Worm (Caenorhabditis elegans) whole organism, L2 larva: ENCODE data around the gene F17C11.26.

Experiments used
- C34F6.9 ChIP-seq: fragments of 150-350 bp; optimal IDR thresholded peaks from 2 replicates; lab custom pipeline; 2014; ENCODE audit warnings: missing biosample characterization, missing genetic modification characterization
- F13H6.1 ChIP-seq: sonication (generic microtip); optimal IDR thresholded peaks from 2 replicates; lab custom pipeline; 2016; ENCODE audit warnings: missing genetic modification characterization, missing compliant biosample characterization
- R02D3.7 ChIP-seq: fragments of 150-350 bp; optimal IDR thresholded peaks from 2 replicates; lab custom pipeline; 2014; ENCODE audit warnings: missing biosample characterization, missing genetic modification characterization
- Y55F3AM.14 ChIP-seq: fragments of 200-800 bp; sonication (Bioruptor generic); optimal IDR thresholded peaks from 2 replicates; lab custom pipeline; 2018; ENCODE audit warnings: mild to moderate bottlenecking, missing genetic modification characterization, missing compliant biosample characterization
- ZK546.5 ChIP-seq: sonication (generic microtip); optimal IDR thresholded peaks from 2 replicates; lab custom pipeline; 2017; ENCODE audit warnings: missing biosample characterization, missing genetic modification characterization
- alr-1 ChIP-seq: fragments of 150-350 bp; optimal IDR thresholded peaks from 2 replicates; lab custom pipeline; 2014; ENCODE audit warnings: missing biosample characterization, missing genetic modification characterization
- aly-2 ChIP-seq: fragments of 150-350 bp; optimal IDR thresholded peaks from 2 replicates; lab custom pipeline; 2014; ENCODE audit warnings: missing biosample characterization, missing genetic modification characterization
- ama-1 ChIP-seq: fragments of 150-350 bp; optimal IDR thresholded peaks from 2 replicates; lab custom pipeline; 2018; ENCODE audit warnings: inconsistent platforms
- blmp-1 ChIP-seq: sonication (generic microtip); optimal IDR thresholded peaks from 2 replicates; lab custom pipeline; 2017; ENCODE audit warnings: missing genetic modification characterization, mild to moderate bottlenecking, missing compliant biosample characterization, antibody characterized with exemption, moderate library complexity; ENCODE audit not compliant: insufficient read depth
- ceh-16 ChIP-seq: fragments of 150-350 bp; optimal IDR thresholded peaks from 2 replicates; lab custom pipeline; 2014; ENCODE audit warnings: missing biosample characterization, missing genetic modification characterization
- ceh-82 ChIP-seq: fragments of 150-350 bp; optimal IDR thresholded peaks from 2 replicates; lab custom pipeline; 2014; ENCODE audit warnings: missing biosample characterization, missing genetic modification characterization
- dmd-4 ChIP-seq: sonication (generic microtip); optimal IDR thresholded peaks from 2 replicates; lab custom pipeline; 2017; ENCODE audit warnings: missing biosample characterization, missing genetic modification characterization
- elt-3 ChIP-seq: sonication (generic microtip); optimal IDR thresholded peaks from 2 replicates; lab custom pipeline; 2017; ENCODE audit warnings: missing biosample characterization, missing genetic modification characterization
- fos-1 ChIP-seq: fragments of 150-350 bp; optimal IDR thresholded peaks from 2 replicates; lab custom pipeline; 2014; ENCODE audit warnings: missing biosample characterization, missing genetic modification characterization
- gmeb-1 ChIP-seq: fragments of 150-350 bp; optimal IDR thresholded peaks from 2 replicates; lab custom pipeline; 2014; ENCODE audit warnings: missing biosample characterization, missing genetic modification characterization
- lin-11 ChIP-seq: fragments of 150-350 bp; sonication (generic microtip); optimal IDR thresholded peaks from 2 replicates; lab custom pipeline; 2014; ENCODE audit warnings: missing biosample characterization, missing genetic modification characterization, inconsistent platforms, mixed read lengths
- lin-13 ChIP-seq: fragments of 150-350 bp; optimal IDR thresholded peaks from 2 replicates; lab custom pipeline; 2014; ENCODE audit warnings: missing biosample characterization, missing genetic modification reagents, missing genetic modification characterization
- lsy-2 ChIP-seq, 2 experiments: fragments of 150-350 bp in 1 of 2; sonication (generic microtip) in 1 of 2; optimal IDR thresholded peaks; 2 replicates each; lab custom pipeline; 2014 to 2017; ENCODE audit warnings: missing biosample characterization in 2 of 2, missing genetic modification characterization in 2 of 2
- mab-5 ChIP-seq: fragments of 150-350 bp; optimal IDR thresholded peaks from 2 replicates; lab custom pipeline; 2014; ENCODE audit warnings: missing biosample characterization, missing genetic modification characterization
- mbf-1 ChIP-seq: sonication (generic microtip); optimal IDR thresholded peaks from 2 replicates; lab custom pipeline; 2017; ENCODE audit warnings: missing biosample characterization, missing genetic modification characterization
- mdl-1 ChIP-seq, 2 experiments: fragments of 150-350 bp in 1 of 2; sonication (generic microtip) in 1 of 2; optimal IDR thresholded peaks; 2 replicates each; lab custom pipeline; 2017; ENCODE audit warnings: missing biosample characterization in 2 of 2, missing genetic modification characterization in 2 of 2
- nhr-10 ChIP-seq: sonication (generic microtip); optimal IDR thresholded peaks from 2 replicates; lab custom pipeline; 2017; ENCODE audit warnings: missing biosample characterization, missing genetic modification characterization
- nhr-11 ChIP-seq: fragments of 150-350 bp; optimal IDR thresholded peaks from 2 replicates; lab custom pipeline; 2014; ENCODE audit warnings: missing biosample characterization, missing genetic modification characterization
- nhr-12 ChIP-seq: fragments of 150-350 bp; optimal IDR thresholded peaks from 2 replicates; lab custom pipeline; 2014; ENCODE audit warnings: missing biosample characterization, missing genetic modification characterization
- nhr-129 ChIP-seq: fragments of 150-350 bp; optimal IDR thresholded peaks from 2 replicates; lab custom pipeline; 2014; ENCODE audit warnings: missing biosample characterization, missing genetic modification characterization
- nhr-21 ChIP-seq: fragments of 150-350 bp; optimal IDR thresholded peaks from 2 replicates; lab custom pipeline; 2014; ENCODE audit warnings: missing biosample characterization, missing genetic modification characterization
- nhr-23 ChIP-seq: fragments of 150-350 bp; optimal IDR thresholded peaks from 2 replicates; lab custom pipeline; 2014; ENCODE audit warnings: missing biosample characterization, missing genetic modification reagents, missing genetic modification characterization
- nhr-237 ChIP-seq: fragments of 150-350 bp; optimal IDR thresholded peaks from 2 replicates; lab custom pipeline; 2014; ENCODE audit warnings: missing biosample characterization, missing genetic modification characterization
- nhr-25 ChIP-seq: fragments of 150-350 bp; sonication (generic microtip); optimal IDR thresholded peaks from 3 replicates; lab custom pipeline; 2014; ENCODE audit warnings: missing biosample characterization, missing genetic modification characterization
- peb-1 ChIP-seq: fragments of 150-350 bp; optimal IDR thresholded peaks from 2 replicates; lab custom pipeline; 2014; ENCODE audit warnings: missing biosample characterization, missing genetic modification characterization
- sem-4 ChIP-seq: fragments of 150-350 bp; optimal IDR thresholded peaks from 2 replicates; lab custom pipeline; 2014; ENCODE audit warnings: missing biosample characterization, missing genetic modification reagents, missing genetic modification characterization
- skn-1 ChIP-seq: sonication (generic microtip); optimal IDR thresholded peaks from 2 replicates; lab custom pipeline; 2017; ENCODE audit warnings: missing biosample characterization, missing genetic modification characterization
- sma-3 ChIP-seq: sonication (generic microtip); optimal IDR thresholded peaks from 2 replicates; lab custom pipeline; 2016; ENCODE audit warnings: missing genetic modification reagents, missing genetic modification characterization, missing compliant biosample characterization
- unc-39 ChIP-seq: fragments of 150-350 bp; optimal IDR thresholded peaks from 2 replicates; lab custom pipeline; 2014; ENCODE audit warnings: missing biosample characterization, missing genetic modification characterization
- unc-55 ChIP-seq: fragments of 150-350 bp; sonication (generic microtip); optimal IDR thresholded peaks from 3 replicates; lab custom pipeline; 2014; ENCODE audit warnings: missing biosample characterization, missing genetic modification reagents, missing genetic modification characterization
- unc-62 ChIP-seq: fragments of 150-350 bp; optimal IDR thresholded peaks from 2 replicates; lab custom pipeline; 2014; ENCODE audit warnings: missing biosample characterization, missing genetic modification reagents, missing genetic modification characterization
- zag-1 ChIP-seq: fragments of 150-350 bp; optimal IDR thresholded peaks from 2 replicates; lab custom pipeline; 2014; ENCODE audit warnings: missing biosample characterization, missing genetic modification characterization
- ztf-11 ChIP-seq: sonication (generic microtip); optimal IDR thresholded peaks from 2 replicates; lab custom pipeline; 2017; ENCODE audit warnings: missing biosample characterization, missing genetic modification characterization

F17C11.26 gene

ce11 chrV:10966874-10967273 is 25.6 kb downstream of the F17C11.26 start:
- TF ChIP-seq ZK546.5 (tag; lab: Kevin White, UChicago) (no peak), unc-39 (tag; lab: Kevin White, UChicago) (no peak), unc-55 (no peak), blmp-1 (tag; lab: Kevin White, UChicago) (no peak), nhr-237 (no peak), lsy-2 (tag; optimal IDR thresholded peaks at IDR 0.05; lab: Kevin White, UChicago) (no peak), mdl-1 (tag; optimal IDR thresholded peaks at IDR 0.05; lab: Kevin White, UChicago) (no peak), nhr-21 (tag; lab: Kevin White, UChicago) (no peak)

- TF ChIP-seq mab-5 (tag; lab: Kevin White, UChicago) (no peak), nhr-237 (no peak), ceh-16 (tag; lab: Kevin White, UChicago) (no peak), ztf-11 (tag; lab: Kevin White, UChicago) (no peak), lin-13 (GFP tag; lab: Kevin White, UChicago) (no peak), nhr-12 (tag; lab: Kevin White, UChicago) (no peak), Y55F3AM.14 (GFP tag; lab: Kevin White, UChicago) (no peak), peb-1 (tag; lab: Kevin White, UChicago) (no peak), fos-1 (tag; lab: Kevin White, UChicago) (no peak), skn-1 (tag; lab: Kevin White, UChicago) (no peak), R02D3.7 (tag; lab: Kevin White, UChicago) (no peak), nhr-129 (tag; lab: Kevin White, UChicago) (no peak), alr-1 (no peak), gmeb-1 (no peak), mdl-1 (tag; optimal IDR thresholded peaks at IDR 0.05; lab: Kevin White, UChicago) (no peak)
Measured at ce11 chrV:10967594-10968273, 26.5 kb downstream of the F17C11.26 start.

- TF ChIP-seq dmd-4 (tag; lab: Kevin White, UChicago) = no peak
- TF ChIP-seq lin-11 = no peak
- TF ChIP-seq aly-2 = no peak
- TF ChIP-seq ZK546.5 (tag; lab: Kevin White, UChicago) = no peak
- TF ChIP-seq F13H6.1 (tag; lab: Kevin White, UChicago) = no peak
- TF ChIP-seq elt-3 (tag; lab: Kevin White, UChicago) = no peak
- TF ChIP-seq sma-3 (GFP tag; lab: Kevin White, UChicago) = no peak
- no peak for TF ChIP-seq peb-1 (tag; lab: Kevin White, UChicago)
- TF ChIP-seq R02D3.7 (tag; lab: Kevin White, UChicago) = no peak
- TF ChIP-seq ztf-11 (tag; lab: Kevin White, UChicago) = no peak
- no peak for TF ChIP-seq nhr-23
- TF ChIP-seq nhr-12 (tag; lab: Kevin White, UChicago) = no peak
- no peak for TF ChIP-seq blmp-1 (tag; lab: Kevin White, UChicago)
Measured at ce11 chrV:10970070-10970469, 28.8 kb downstream of the F17C11.26 start, which contains the start of gene F17C11.22. TSS of gene F17C11.22 (minus strand) at chrV:10970170.

ce11 chrV:10970930-10971329 is 29.7 kb downstream of the F17C11.26 start:
- TF ChIP-seq nhr-25 (no peak), nhr-10 (tag; lab: Kevin White, UChicago) (no peak), ceh-82 (tag; lab: Kevin White, UChicago) (no peak), C34F6.9 (no peak), lin-11 (no peak), ZK546.5 (tag; lab: Kevin White, UChicago) (no peak), fos-1 (tag; lab: Kevin White, UChicago) (no peak), lsy-2 (tag; optimal IDR thresholded peaks at IDR 0.05; lab: Kevin White, UChicago) (no peak), nhr-237 (no peak), sem-4 (no peak), unc-62 (GFP tag; lab: Kevin White, UChicago) (no peak), blmp-1 (tag; lab: Kevin White, UChicago) (no peak), mbf-1 (tag; lab: Kevin White, UChicago) (no peak), zag-1 (tag; lab: Kevin White, UChicago) (no peak), ztf-11 (tag; lab: Kevin White, UChicago) (no peak), nhr-129 (tag; lab: Kevin White, UChicago) (no peak), gmeb-1 (no peak), ama-1 (lab: Kevin White, UChicago) (no peak), unc-39 (tag; lab: Kevin White, UChicago) (no peak), nhr-11 (tag; lab: Kevin White, UChicago) (no peak)
